Worm (Caenorhabditis elegans) whole organism, L3 larva: ENCODE results near the gene exc-15.
"Not testable (repeated sequence)": the region's sequence is repeated elsewhere in the genome, so short reads cannot be mapped to it uniquely, and the experiment has no call there.

Experiments used
- ZK546.5 ChIP-seq: sonication (generic microtip); optimal IDR thresholded peaks from 2 replicates; lab custom pipeline; 2017; ENCODE audit warnings: missing biosample characterization, missing genetic modification characterization
- ama-1 ChIP-seq: fragments of 150-350 bp; optimal IDR thresholded peaks from 2 replicates; lab custom pipeline; 2018
- ceh-16 ChIP-seq: sonication (generic microtip); optimal IDR thresholded peaks from 2 replicates; lab custom pipeline; 2017; ENCODE audit warnings: missing biosample characterization, missing genetic modification characterization
- ceh-28 ChIP-seq: fragments of 150-350 bp; optimal IDR thresholded peaks from 2 replicates; lab custom pipeline; 2014; ENCODE audit warnings: missing biosample characterization, missing genetic modification reagents, missing genetic modification characterization
- egl-5 ChIP-seq: fragments of 150-350 bp; optimal IDR thresholded peaks from 2 replicates; lab custom pipeline; 2017; ENCODE audit warnings: missing biosample characterization, missing genetic modification reagents, missing genetic modification characterization, inconsistent platforms
- elt-1 ChIP-seq: fragments of 150-350 bp; optimal IDR thresholded peaks from 2 replicates; lab custom pipeline; 2014; ENCODE audit warnings: missing biosample characterization, missing genetic modification characterization
- elt-2 ChIP-seq: sonication (generic microtip); optimal IDR thresholded peaks from 2 replicates; lab custom pipeline; 2016; ENCODE audit warnings: missing genetic modification reagents, mild to moderate bottlenecking, missing genetic modification characterization, missing compliant biosample characterization
- eor-1 ChIP-seq, 2 experiments: fragments of 150-350 bp; optimal IDR thresholded peaks; 2 replicates each; lab custom pipeline; 2014 to 2018; ENCODE audit warnings: missing biosample characterization in 2 of 2, missing genetic modification characterization in 2 of 2
- fkh-10 ChIP-seq: sonication (generic microtip); optimal IDR thresholded peaks from 2 replicates; lab custom pipeline; 2017; ENCODE audit warnings: missing biosample characterization, missing genetic modification reagents, missing genetic modification characterization
- fkh-2 ChIP-seq: fragments of 150-350 bp; optimal IDR thresholded peaks from 2 replicates; lab custom pipeline; 2014; ENCODE audit warnings: missing biosample characterization, missing genetic modification reagents, missing genetic modification characterization
- fos-1 ChIP-seq: fragments of 150-350 bp; optimal IDR thresholded peaks from 2 replicates; lab custom pipeline; 2014; ENCODE audit warnings: missing biosample characterization, missing genetic modification characterization
- lin-15B ChIP-seq: fragments of 150-350 bp; optimal IDR thresholded peaks from 2 replicates; lab custom pipeline; 2014; ENCODE audit warnings: missing biosample characterization, missing genetic modification characterization
- mml-1 ChIP-seq: fragments of 150-350 bp; sonication (generic microtip); optimal IDR thresholded peaks from 3 replicates; lab custom pipeline; 2014; ENCODE audit warnings: missing biosample characterization, missing genetic modification characterization
- nfya-1 ChIP-seq: sonication (generic microtip); optimal IDR thresholded peaks from 2 replicates; lab custom pipeline; 2017; ENCODE audit warnings: missing genetic modification characterization, mild to moderate bottlenecking, missing compliant biosample characterization, antibody characterized with exemption, moderate library complexity; ENCODE audit not compliant: insufficient read depth
- nhr-11 ChIP-seq: fragments of 150-350 bp; optimal IDR thresholded peaks from 2 replicates; lab custom pipeline; 2014; ENCODE audit warnings: missing biosample characterization, missing genetic modification characterization
- nhr-12 ChIP-seq: fragments of 150-350 bp; optimal IDR thresholded peaks from 2 replicates; lab custom pipeline; 2014; ENCODE audit warnings: missing biosample characterization, missing genetic modification characterization
- nhr-237 ChIP-seq: fragments of 150-350 bp; optimal IDR thresholded peaks from 2 replicates; lab custom pipeline; 2014; ENCODE audit warnings: missing biosample characterization, missing genetic modification characterization
- nhr-28 ChIP-seq: fragments of 150-350 bp; optimal IDR thresholded peaks from 2 replicates; lab custom pipeline; 2014; ENCODE audit warnings: missing biosample characterization, missing genetic modification characterization
- nhr-43 ChIP-seq: sonication (generic microtip); optimal IDR thresholded peaks from 2 replicates; lab custom pipeline; 2016; ENCODE audit warnings: mild to moderate bottlenecking, missing genetic modification characterization, missing compliant biosample characterization; ENCODE audit not compliant: poor library complexity, severe bottlenecking
- nhr-67 ChIP-seq: fragments of 150-350 bp; optimal IDR thresholded peaks from 2 replicates; lab custom pipeline; 2014; ENCODE audit warnings: missing biosample characterization, missing genetic modification characterization
- nhr-76 ChIP-seq: fragments of 150-350 bp; sonication (generic microtip); optimal IDR thresholded peaks from 5 replicates; lab custom pipeline; 2014; ENCODE audit warnings: missing biosample characterization, missing genetic modification characterization
- pha-4 ChIP-seq: fragments of 150-350 bp; optimal IDR thresholded peaks from 2 replicates; lab custom pipeline; 2014; ENCODE audit warnings: missing biosample characterization, missing genetic modification reagents, missing genetic modification characterization
- pqm-1 ChIP-seq: fragments of 150-350 bp; optimal IDR thresholded peaks from 2 replicates; lab custom pipeline; 2017; ENCODE audit warnings: missing biosample characterization, missing genetic modification characterization, inconsistent platforms
- sea-2 ChIP-seq: fragments of 150-350 bp; sonication (generic microtip); optimal IDR thresholded peaks from 4 replicates; lab custom pipeline; 2014; ENCODE audit warnings: missing biosample characterization, missing genetic modification reagents, missing genetic modification characterization
- snpc-4 ChIP-seq: fragments of 150-350 bp; optimal IDR thresholded peaks from 2 replicates; lab custom pipeline; 2014; ENCODE audit warnings: missing biosample characterization, missing genetic modification characterization
- tbx-2 ChIP-seq: sonication (generic microtip); optimal IDR thresholded peaks from 2 replicates; lab custom pipeline; 2016; ENCODE audit warnings: mild to moderate bottlenecking, missing genetic modification characterization, missing compliant biosample characterization
- unc-62 ChIP-seq: fragments of 150-350 bp; sonication (generic microtip); optimal IDR thresholded peaks from 4 replicates; lab custom pipeline; 2014; ENCODE audit warnings: missing biosample characterization, missing genetic modification reagents, missing genetic modification characterization
- zag-1 ChIP-seq: fragments of 150-350 bp; optimal IDR thresholded peaks from 2 replicates; lab custom pipeline; 2014; ENCODE audit warnings: missing biosample characterization, missing genetic modification characterization

exc-15 gene

DNA sequence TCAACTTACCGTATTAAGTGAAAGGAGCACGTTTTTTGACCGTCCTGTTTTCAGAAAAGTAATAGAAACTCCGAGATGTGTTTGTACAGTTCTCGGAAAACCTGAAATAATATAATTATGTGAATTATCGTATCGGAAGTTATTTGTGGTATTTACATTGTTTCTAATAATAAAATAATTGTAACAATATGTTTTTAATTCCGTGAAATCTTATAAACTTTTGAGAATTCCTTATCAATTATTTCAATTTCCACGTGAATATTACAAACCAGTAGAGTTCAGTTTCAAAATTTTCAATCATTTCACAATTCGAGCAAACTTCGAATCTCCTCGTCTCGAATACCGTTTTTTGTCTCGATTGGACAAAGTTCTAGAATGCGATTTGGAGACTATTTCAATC is 12.2 kb upstream of the exc-15 start, which contains the start of gene T08H10.3:
TSS of gene T08H10.3 (plus strand) at position 301 of the 400 bp plus-strand sequence.
- TF ChIP-seq fos-1 (tag; lab: Kevin White, UChicago): no peak
- no peak for TF ChIP-seq sea-2 (GFP tag; lab: Kevin White, UChicago)

DNA sequence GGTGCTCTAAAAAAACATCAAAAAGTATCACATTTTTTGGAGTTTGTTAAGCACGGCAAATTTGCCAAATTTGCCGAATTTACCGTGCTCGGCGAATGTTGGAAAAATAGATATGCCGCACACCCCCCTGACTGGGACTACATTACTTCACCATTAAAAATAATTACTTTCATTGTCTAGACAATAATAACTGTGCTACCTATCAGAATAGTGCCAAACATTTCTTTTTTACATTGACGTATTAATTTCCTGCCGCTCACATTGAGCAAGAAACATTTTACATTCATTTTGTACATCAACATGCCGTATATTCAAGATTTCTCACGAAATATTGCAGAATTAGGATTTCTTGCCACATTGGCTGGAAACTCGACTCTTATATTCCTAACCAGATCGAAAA is 8.7 kb upstream of the exc-15 start, which contains the start of gene str-35:
TSS of gene str-35 (plus strand) at position 301 of the 400 bp plus-strand sequence.
- not testable (repeated sequence) for TF ChIP-seq nhr-28 (tag; lab: Kevin White, UChicago); pha-4; sea-2 (GFP tag; lab: Kevin White, UChicago)

DNA sequence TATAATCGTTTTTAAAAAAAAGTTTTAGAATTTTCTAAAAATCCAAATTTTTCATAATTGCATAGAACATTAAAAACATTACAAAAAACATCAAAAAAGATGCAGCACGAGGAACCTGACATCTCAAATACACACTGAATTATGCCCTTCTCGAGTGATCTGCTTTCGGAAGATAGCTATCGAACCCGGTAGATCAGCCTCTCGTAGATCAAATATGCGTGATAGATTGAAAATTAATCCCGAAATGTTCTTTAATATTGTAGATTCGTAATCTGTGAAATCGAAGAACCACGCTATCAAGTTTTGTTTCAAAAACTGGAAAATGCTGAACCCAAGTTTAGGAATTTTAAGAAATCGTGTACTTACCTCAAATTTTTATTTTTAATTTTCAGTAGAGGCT is 1.4 kb upstream of the exc-15 start:
- no peak for TF ChIP-seq lin-15B (tag; lab: Kevin White, UChicago)
- TF ChIP-seq elt-1 (tag; lab: Kevin White, UChicago): peak; percentile 53

DNA sequence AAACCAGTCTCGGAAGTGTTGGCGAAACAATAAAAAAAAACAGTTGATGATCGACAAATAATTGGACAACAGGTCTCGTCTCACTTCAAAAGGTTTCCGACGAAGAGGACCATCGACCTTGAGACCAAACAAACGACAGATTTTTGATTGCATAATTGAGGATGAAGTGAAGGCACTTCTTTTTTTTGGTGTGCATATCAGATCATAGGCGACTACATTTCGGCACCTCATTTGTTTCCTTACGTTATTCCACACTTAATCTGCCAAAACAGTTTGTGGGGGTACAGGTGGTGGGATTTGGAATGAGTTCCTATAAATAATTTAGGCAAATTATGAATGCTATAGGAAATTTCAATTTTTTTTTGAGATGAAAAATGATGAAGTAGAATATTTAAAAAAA is 3.4 kb downstream of the exc-15 start:
- TF ChIP-seq fkh-2 (tag; lab: Kevin White, UChicago): no peak
- TF ChIP-seq lin-15B (tag; lab: Kevin White, UChicago): no peak
- peak; percentile 1 for TF ChIP-seq elt-2 (tag; lab: Kevin White, UChicago)
- TF ChIP-seq eor-1 (tag; optimal IDR thresholded peaks at IDR 0.05; lab: Kevin White, UChicago): no peak
- peak; percentile 61 for TF ChIP-seq ama-1

DNA sequence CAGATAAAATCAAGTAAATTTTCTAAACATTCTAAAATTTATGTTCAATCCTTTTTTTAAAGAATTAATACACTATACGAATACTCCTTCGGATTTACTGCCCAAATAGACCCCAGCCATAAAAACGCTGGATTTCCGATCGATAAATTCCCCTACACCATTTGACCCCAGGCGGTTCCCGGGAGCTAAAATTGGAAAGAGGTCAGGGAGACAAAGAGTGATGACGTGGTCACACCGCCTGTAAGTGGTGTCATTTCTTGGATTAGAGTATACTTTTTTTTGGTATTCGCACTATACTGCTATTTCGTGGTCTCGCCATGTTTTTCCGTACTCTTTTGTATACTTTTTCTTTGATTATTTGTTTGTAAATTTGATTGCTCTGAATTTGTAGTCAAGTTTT is 4.6 kb downstream of the exc-15 start:
- TF ChIP-seq mml-1 (no peak), pqm-1 (tag; lab: Kevin White, UChicago) (no peak), ceh-16 (tag; lab: Kevin White, UChicago) (no peak), ama-1 (no peak), ceh-28 (no peak), nhr-28 (tag; lab: Kevin White, UChicago) (no peak), nhr-12 (tag; lab: Kevin White, UChicago) (no peak), unc-62 (no peak), fkh-2 (tag; lab: Kevin White, UChicago) (no peak), elt-1 (tag; lab: Kevin White, UChicago) (no peak), nhr-67 (no peak), egl-5 (tag; lab: Kevin White, UChicago) (no peak), zag-1 (tag; lab: Kevin White, UChicago) (no peak)

DNA sequence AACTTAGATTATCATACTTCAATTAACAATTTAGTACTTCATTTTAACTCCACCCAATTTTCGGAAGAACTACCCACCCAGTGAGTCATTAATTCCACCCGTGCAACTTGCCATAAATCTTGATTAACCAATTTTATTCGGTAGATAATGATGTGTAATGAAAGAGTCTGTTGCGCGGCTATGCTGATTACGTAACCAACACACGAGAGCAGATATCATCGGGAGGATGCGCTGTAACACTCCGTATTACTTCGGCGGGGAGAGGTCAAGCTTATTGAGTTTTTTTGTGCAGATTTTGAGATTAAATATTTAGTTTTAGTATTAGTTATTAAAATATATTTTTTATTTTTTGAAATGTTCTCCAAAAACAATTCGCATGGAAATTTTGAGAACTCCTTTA is 5.7 kb downstream of the exc-15 start:
- TF ChIP-seq snpc-4 (no peak), ceh-16 (tag; lab: Kevin White, UChicago) (no peak)

DNA sequence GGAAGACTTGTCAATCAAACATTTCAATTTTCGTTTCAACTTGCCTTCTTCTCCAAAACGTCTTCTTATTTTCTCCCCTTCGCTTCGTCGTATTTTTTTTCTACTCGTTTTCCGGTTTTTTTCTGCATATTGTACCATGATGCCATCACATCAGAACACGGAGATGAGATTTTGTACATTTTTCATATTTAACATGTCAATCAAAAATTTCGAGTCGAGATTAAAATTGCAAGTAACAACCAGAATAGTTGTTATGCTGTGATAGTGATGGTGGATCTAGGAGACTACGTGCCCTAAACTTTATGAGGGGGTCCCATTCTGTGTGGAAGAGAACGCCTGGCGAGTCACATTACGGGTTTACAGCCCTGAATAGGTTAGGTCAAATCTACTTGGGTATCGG is 6.6 kb downstream of the exc-15 start:
- TF ChIP-seq nhr-43 (tag; lab: Kevin White, UChicago): no peak
- peak; percentile 30 for TF ChIP-seq unc-62
- no peak for TF ChIP-seq nhr-11
- TF ChIP-seq fkh-10: no peak
- no peak for TF ChIP-seq tbx-2
- TF ChIP-seq nhr-237 (tag; lab: Kevin White, UChicago): no peak
- TF ChIP-seq nhr-76 (tag; lab: Kevin White, UChicago): no peak
- no peak for TF ChIP-seq ceh-28
- no peak for TF ChIP-seq nhr-12 (tag; lab: Kevin White, UChicago)

DNA sequence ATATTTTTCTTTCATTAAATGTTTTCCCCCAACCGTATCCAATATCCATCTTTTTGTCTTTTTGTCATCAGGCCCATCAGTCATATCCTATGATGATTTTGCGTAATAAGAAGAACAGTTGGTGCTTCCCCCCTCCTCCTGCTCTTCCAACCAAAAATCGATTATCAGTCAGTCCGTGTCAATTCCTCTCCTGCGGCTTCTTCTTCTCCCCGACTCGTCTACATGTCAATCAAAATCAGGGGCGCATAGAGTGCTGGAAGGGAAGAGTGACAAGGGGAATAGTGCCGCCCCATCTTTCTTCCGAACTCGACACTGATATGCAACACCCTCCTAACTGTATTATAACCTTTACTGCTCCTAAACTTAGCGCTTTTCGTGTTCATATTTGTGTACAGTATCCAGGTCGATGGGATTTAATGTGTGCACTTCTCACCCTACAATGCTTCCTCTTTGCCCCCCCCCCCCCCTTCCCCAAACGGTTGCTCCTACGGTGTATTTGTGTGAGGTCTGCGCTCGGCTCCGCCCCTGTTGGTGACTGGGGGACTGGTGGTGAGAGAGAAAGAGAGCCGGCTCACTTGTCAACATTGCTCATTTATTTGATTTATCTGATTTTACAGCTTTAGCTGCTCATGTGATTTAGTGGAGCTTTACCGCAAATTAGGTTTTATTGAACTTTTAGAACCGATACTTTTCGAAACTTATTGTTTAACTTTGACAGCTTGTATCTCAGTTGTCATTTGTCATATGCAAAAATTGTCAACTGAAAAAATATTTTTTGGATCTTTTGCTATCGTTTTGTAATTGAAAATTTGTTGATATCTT is 8.2 kb downstream of the exc-15 start:
- TF ChIP-seq pqm-1 (tag; lab: Kevin White, UChicago): no peak
- no peak for TF ChIP-seq ZK546.5 (tag; lab: Kevin White, UChicago)
- TF ChIP-seq sea-2 (GFP tag; lab: Kevin White, UChicago): no peak
- TF ChIP-seq unc-62: peak; percentile 98
- TF ChIP-seq nfya-1 (tag; lab: Kevin White, UChicago): peak; percentile 5
- peak; percentile 66 for TF ChIP-seq elt-2 (tag; lab: Kevin White, UChicago)
